Worm (Caenorhabditis elegans) whole organism, L3 larva: ENCODE measurements around the gene uev-2.
A peak's percentile ranks its signal among the peaks of the same experiment; 100 is the strongest.

Experiments used
- aly-2 ChIP-seq: fragments of 150-350 bp; optimal IDR thresholded peaks from 2 replicates; lab custom pipeline; 2014; ENCODE audit warnings: missing biosample characterization, missing genetic modification characterization
- ama-1 ChIP-seq: fragments of 150-350 bp; optimal IDR thresholded peaks from 2 replicates; lab custom pipeline; 2018
- ceh-9 ChIP-seq: sonication (generic microtip); optimal IDR thresholded peaks from 2 replicates; lab custom pipeline; 2018; ENCODE audit warnings: missing biosample characterization, missing genetic modification characterization
- egl-5 ChIP-seq: fragments of 150-350 bp; optimal IDR thresholded peaks from 2 replicates; lab custom pipeline; 2017; ENCODE audit warnings: missing biosample characterization, missing genetic modification reagents, missing genetic modification characterization, inconsistent platforms
- fkh-2 ChIP-seq: fragments of 150-350 bp; optimal IDR thresholded peaks from 2 replicates; lab custom pipeline; 2014; ENCODE audit warnings: missing biosample characterization, missing genetic modification reagents, missing genetic modification characterization
- jun-1 ChIP-seq: fragments of 150-350 bp; optimal IDR thresholded peaks from 2 replicates; lab custom pipeline; 2014; ENCODE audit warnings: missing biosample characterization, missing genetic modification reagents, missing genetic modification characterization
- lin-39 ChIP-seq: fragments of 150-350 bp; optimal IDR thresholded peaks from 2 replicates; lab custom pipeline; 2018; ENCODE audit warnings: missing biosample characterization, missing genetic modification reagents, missing genetic modification characterization
- nhr-76 ChIP-seq: fragments of 150-350 bp; sonication (generic microtip); optimal IDR thresholded peaks from 5 replicates; lab custom pipeline; 2014; ENCODE audit warnings: missing biosample characterization, missing genetic modification characterization
- nhr-77 ChIP-seq: fragments of 150-350 bp; optimal IDR thresholded peaks from 2 replicates; lab custom pipeline; 2014; ENCODE audit warnings: missing biosample characterization, missing genetic modification characterization
- pqm-1 ChIP-seq: fragments of 150-350 bp; optimal IDR thresholded peaks from 2 replicates; lab custom pipeline; 2017; ENCODE audit warnings: missing biosample characterization, missing genetic modification characterization, inconsistent platforms
- skn-1 ChIP-seq: fragments of 150-350 bp; optimal IDR thresholded peaks from 2 replicates; lab custom pipeline; 2014; ENCODE audit warnings: missing biosample characterization, missing genetic modification characterization
- snpc-4 ChIP-seq: fragments of 150-350 bp; optimal IDR thresholded peaks from 2 replicates; lab custom pipeline; 2014; ENCODE audit warnings: missing biosample characterization, missing genetic modification characterization
- unc-62 ChIP-seq: fragments of 150-350 bp; sonication (generic microtip); optimal IDR thresholded peaks from 4 replicates; lab custom pipeline; 2014; ENCODE audit warnings: missing biosample characterization, missing genetic modification reagents, missing genetic modification characterization
- ztf-11 ChIP-seq: fragments of 150-350 bp; optimal IDR thresholded peaks from 2 replicates; lab custom pipeline; 2014; ENCODE audit warnings: missing biosample characterization, missing genetic modification characterization

ce11 chrIII:5630350-5630749, 47.4 kb downstream of the uev-2 start:
- TF ChIP-seq unc-62: no peak
- no peak for TF ChIP-seq snpc-4 (tag; lab: Kevin White, UChicago)
- no peak for TF ChIP-seq jun-1 (tag; lab: Kevin White, UChicago)
- no peak for TF ChIP-seq fkh-2 (tag; lab: Kevin White, UChicago)
- no peak for TF ChIP-seq ama-1
- no peak for TF ChIP-seq aly-2 (tag; lab: Kevin White, UChicago)
- TF ChIP-seq ztf-11: no peak
- no peak for TF ChIP-seq nhr-77
- no peak for TF ChIP-seq nhr-76
- TF ChIP-seq lin-39 (tag; lab: Kevin White, UChicago): peak; percentile 23
- TF ChIP-seq ceh-9 (tag; lab: Kevin White, UChicago): no peak
- no peak for TF ChIP-seq egl-5
- no peak for TF ChIP-seq skn-1 (tag; lab: Kevin White, UChicago)
- TF ChIP-seq pqm-1 (tag; lab: Kevin White, UChicago): no peak
